Worm (Caenorhabditis elegans): ENCODE data around the gene C04F5.2.

DNA sequence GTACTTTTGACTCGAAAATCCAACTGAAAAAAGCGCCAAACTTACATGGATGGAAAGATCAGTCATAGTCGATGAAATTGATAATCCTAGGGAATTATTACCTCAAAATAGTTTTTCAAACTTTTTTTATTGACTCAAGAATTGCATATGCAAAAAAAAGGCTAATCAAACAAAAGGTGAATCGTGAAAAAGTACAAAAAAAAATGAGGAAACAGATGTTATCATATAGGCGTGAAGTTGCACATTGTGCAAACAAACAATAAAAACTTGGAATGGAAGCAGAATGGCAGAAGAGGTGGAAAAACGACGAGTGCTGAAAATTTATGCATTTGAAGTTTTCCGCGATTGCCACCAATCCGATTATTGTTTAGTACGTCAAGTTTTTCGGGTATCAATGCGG, 50.8 kb downstream of the C04F5.2 start, which contains the start of gene exc-14:
- TF ChIP-seq dpff-1 (tag; optimal IDR thresholded peaks at IDR 0.05) (no peak), madf-8 (GFP tag; conservative IDR thresholded peaks at IDR 0.05) (no peak), unc-62 (GFP tag; optimal IDR thresholded peaks at IDR 0.05) (no peak), ceh-27 (GFP tag; optimal IDR thresholded peaks at IDR 0.05) (no peak), ztf-18 (tag; optimal IDR thresholded peaks at IDR 0.05) (no peak), C06A6.2 (GFP tag; conservative IDR thresholded peaks at IDR 0.05) (no peak), rec-8 (tag; optimal IDR thresholded peaks at IDR 0.05) (no peak), dpl-1 (GFP tag; optimal IDR thresholded peaks at IDR 0.05) (no peak), F39B2.1 (GFP tag; IDR thresholded peaks at IDR 0.05) (no peak)
